Worm (Caenorhabditis elegans) whole organism, mixed stage, embryonic: ENCODE data around the gene lin-39.

Experiments
- nhr-237 ChIP-seq: fragments of 150-350 bp; optimal IDR thresholded peaks from 2 replicates; lab custom pipeline; 2014; ENCODE audit warnings: missing biosample characterization, missing genetic modification characterization
- sem-2 ChIP-seq: fragments of 200-800 bp; sonication (Bioruptor generic); optimal IDR thresholded peaks from 2 replicates; lab custom pipeline; 2018; ENCODE audit warnings: mild to moderate bottlenecking, missing genetic modification characterization, missing compliant biosample characterization
- snpc-4 ChIP-seq: fragments of 150-350 bp; optimal IDR thresholded peaks from 2 replicates; lab custom pipeline; 2014; ENCODE audit warnings: missing biosample characterization, missing genetic modification characterization
- tbx-8 ChIP-seq: fragments of 200-800 bp; sonication (Bioruptor generic); optimal IDR thresholded peaks from 2 replicates; lab custom pipeline; 2018; ENCODE audit warnings: mild to moderate bottlenecking, missing genetic modification characterization, moderate library complexity, missing compliant biosample characterization
- ztf-11 ChIP-seq: fragments of 150-350 bp; optimal IDR thresholded peaks from 2 replicates; lab custom pipeline; 2014; ENCODE audit warnings: missing biosample characterization, missing genetic modification characterization

The lin-39 gene

DNA sequence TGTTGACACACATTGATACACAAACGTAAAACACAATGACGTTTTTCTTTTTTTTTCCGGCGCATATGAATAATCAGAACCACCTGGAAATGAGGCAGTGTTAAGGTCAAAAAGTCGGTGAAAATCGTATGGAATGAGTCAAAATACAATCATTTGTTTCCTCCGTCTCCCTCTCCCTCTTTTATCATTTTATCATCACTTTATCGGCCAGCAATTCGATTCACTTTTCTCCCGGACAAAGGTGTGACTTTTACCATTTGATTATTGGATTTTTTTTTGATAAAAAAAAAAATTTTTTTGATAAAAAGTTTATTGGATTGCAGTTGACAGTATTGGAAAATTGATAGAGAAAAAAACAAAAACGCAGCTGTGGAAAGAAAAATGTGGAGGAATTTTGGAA lies 57.5 kb downstream of the lin-39 start:
- TF ChIP-seq tbx-8 (GFP tag; lab: Kevin White, UChicago) (no peak), sem-2 (GFP tag; lab: Kevin White, UChicago) (no peak), ztf-11 (tag; lab: Kevin White, UChicago) (no peak), nhr-237 (tag; lab: Kevin White, UChicago) (no peak), snpc-4 (no peak)
